Fruit fly (Drosophila melanogaster): ENCODE data around the gene SF1.

The SF1 gene

dm6 chr3R:17539789-17540496 is at the start of gene SF1:
Gene SF1, plus strand, starts transcription at chr3R:17540421.
- TF ChIP-seq CG15269 (tag; optimal IDR thresholded peaks at IDR 0.05) (no peak), Med (GFP tag) (peak; percentile 74), sqz (GFP tag; optimal IDR thresholded peaks at IDR 0.05) (no peak), Nf-YA (GFP tag; IDR thresholded peaks at IDR 0.05) (no peak), CG18476 (GFP tag; optimal IDR thresholded peaks at IDR 0.05) (peak; percentile 5), Antp (GFP tag; optimal IDR thresholded peaks at IDR 0.05) (peak; percentile 0), gce (GFP tag; IDR thresholded peaks at IDR 0.05) (no peak), CG14014 (GFP tag; IDR thresholded peaks at IDR 0.05) (no peak; the same call in 1 of the 2 replicates), CG10274 (GFP tag; optimal IDR thresholded peaks at IDR 0.05) (peak; percentile 7), lbe (GFP tag; optimal IDR thresholded peaks at IDR 0.05) (no peak), CG1647 (GFP tag; optimal IDR thresholded peaks at IDR 0.05) (peak; percentile 6), CG8281 (tag; optimal IDR thresholded peaks at IDR 0.05) (no peak), CG4282 (GFP tag; optimal IDR thresholded peaks at IDR 0.05) (no peak), Blimp-1 (GFP tag; optimal IDR thresholded peaks at IDR 0.05) (no peak), CG4854 (GFP tag; optimal IDR thresholded peaks at IDR 0.05) (no peak), Dek (tag; optimal IDR thresholded peaks at IDR 0.05) (no peak), Opbp (GFP tag; IDR thresholded peaks at IDR 0.05; ENCODE audit: partially characterized antibody) (no peak), Taf1 (GFP tag; IDR thresholded peaks at IDR 0.05) (no peak), CG34376 (GFP tag; optimal IDR thresholded peaks at IDR 0.05) (peak; percentile 1), onecut (GFP tag; IDR thresholded peaks at IDR 0.05) (no peak), caup (GFP tag; optimal IDR thresholded peaks at IDR 0.05; ENCODE audit: severe bottlenecking) (no peak), pita (GFP tag; optimal IDR thresholded peaks at IDR 0.05) (no peak), salm (tag; optimal IDR thresholded peaks at IDR 0.05) (no peak), CG18619 (GFP tag; optimal IDR thresholded peaks at IDR 0.05) (peak; percentile 24), tgo (GFP tag; IDR thresholded peaks at IDR 0.05) (no peak), Lim3 (GFP tag; IDR thresholded peaks at IDR 0.05) (no peak), Doc2 (GFP tag; IDR thresholded peaks at IDR 0.05) (no peak), HmgD (GFP tag; optimal IDR thresholded peaks at IDR 0.05) (no peak), CG14965 (GFP tag; optimal IDR thresholded peaks at IDR 0.05; ENCODE audit: borderline replicate concordance) (no peak), CG2202 (tag; optimal IDR thresholded peaks at IDR 0.05) (no peak), CG4360 (GFP tag; IDR thresholded peaks at IDR 0.05) (no peak), Elba2 (GFP tag; optimal IDR thresholded peaks at IDR 0.05) (peak; percentile 2), CG15601 (tag; optimal IDR thresholded peaks at IDR 0.05) (no peak), CG14667 (GFP tag; IDR thresholded peaks at IDR 0.05) (no peak), Ada2b (GFP tag; IDR thresholded peaks at IDR 0.05) (no peak), CG14050 (GFP tag; IDR thresholded peaks at IDR 0.05) (no peak), eyg (GFP tag; optimal IDR thresholded peaks at IDR 0.05) (no peak), CG7963 (GFP tag; IDR thresholded peaks at IDR 0.05; ENCODE audit: partially characterized antibody) (no peak), Optix (GFP tag; IDR thresholded peaks at IDR 0.05) (no peak), bab2 (GFP tag; optimal IDR thresholded peaks at IDR 0.05) (peak; percentile 12), h (optimal IDR thresholded peaks at IDR 0.05) (no peak), kah (GFP tag; optimal IDR thresholded peaks at IDR 0.05) (no peak), CG18011 (GFP tag; optimal IDR thresholded peaks at IDR 0.05) (no peak), CG11695 (GFP tag; IDR thresholded peaks at IDR 0.05) (no peak), NFAT (GFP tag; IDR thresholded peaks at IDR 0.05) (no peak), CG33557 (GFP tag; optimal IDR thresholded peaks at IDR 0.05) (no peak), grau (tag; optimal IDR thresholded peaks at IDR 0.05) (peak; percentile 43), inv (GFP tag; IDR thresholded peaks at IDR 0.05; ENCODE audit: partially characterized antibody) (no peak), CG7745 (tag; optimal IDR thresholded peaks at IDR 0.05) (no peak), CG3995 (GFP tag; optimal IDR thresholded peaks at IDR 0.05) (peak; percentile 97), GATAe (GFP tag; conservative IDR thresholded peaks at IDR 0.05) (no peak)
